Fruit fly (Drosophila melanogaster): ENCODE data around the gene Qtzl.

Qtzl gene

dm6 chr2L:12004211-12004979 lies 8.9 kb downstream of the Qtzl start (continued):
- TF ChIP-seq CG7963 (GFP tag; IDR thresholded peaks at IDR 0.05; ENCODE audit: partially characterized antibody) (no peak), gro (GFP tag; optimal IDR thresholded peaks at IDR 0.05) (peak; percentile 42), CG17612 (GFP tag; IDR thresholded peaks at IDR 0.05) (no peak), Kr (GFP tag; optimal IDR thresholded peaks at IDR 0.05) (peak; percentile 89), gsb (GFP tag; IDR thresholded peaks at IDR 0.05) (no peak), fu2 (GFP tag; optimal IDR thresholded peaks at IDR 0.05) (no peak), Adf1 (GFP tag; IDR thresholded peaks at IDR 0.05) (no peak), dan (GFP tag; IDR thresholded peaks at IDR 0.05) (no peak), HmgZ (tag; optimal IDR thresholded peaks at IDR 0.05) (peak; percentile 56), CG10366 (GFP tag; IDR thresholded peaks at IDR 0.05) (no peak), CG4854 (GFP tag; optimal IDR thresholded peaks at IDR 0.05) (peak; percentile 45), prd (optimal IDR thresholded peaks at IDR 0.05) (no peak), prd (GFP tag; IDR thresholded peaks at IDR 0.05) (no peak), dpn (GFP tag; optimal IDR thresholded peaks at IDR 0.05) (peak; percentile 33 to 50), crol (GFP tag; IDR thresholded peaks at IDR 0.05) (no peak), zf30C (GFP tag; optimal IDR thresholded peaks at IDR 0.05) (no peak), mam (GFP tag; optimal IDR thresholded peaks at IDR 0.05) (peak; percentile 30), nom (GFP tag; optimal IDR thresholded peaks at IDR 0.05) (no peak), abd-A (tag; optimal IDR thresholded peaks at IDR 0.05) (peak; percentile 97), Nf-YC (tag; optimal IDR thresholded peaks at IDR 0.05) (no peak), CG7271 (tag; optimal IDR thresholded peaks at IDR 0.05) (no peak), unc-4 (GFP tag; IDR thresholded peaks at IDR 0.05; ENCODE audit: partially characterized antibody) (no peak), gem (tag; optimal IDR thresholded peaks at IDR 0.05) (peak; percentile 77), Bgb (GFP tag; IDR thresholded peaks at IDR 0.05; ENCODE audit: partially characterized antibody) (no peak), ci (GFP tag; IDR thresholded peaks at IDR 0.05) (no peak), Doc2 (GFP tag; IDR thresholded peaks at IDR 0.05) (no peak), Oli (tag; optimal IDR thresholded peaks at IDR 0.05) (no peak), cg (GFP tag; optimal IDR thresholded peaks at IDR 0.05) (peak; percentile 60), HHEX (GFP tag; optimal IDR thresholded peaks at IDR 0.05) (peak; percentile 79), CG34422 (GFP tag; IDR thresholded peaks at IDR 0.05) (no peak), fru (optimal IDR thresholded peaks at IDR 0.05) (no peak), CG15011 (GFP tag; optimal IDR thresholded peaks at IDR 0.05) (peak; percentile 55), CG6175 (GFP tag; IDR thresholded peaks at IDR 0.05) (no peak), CG10431 (GFP tag; optimal IDR thresholded peaks at IDR 0.05) (peak; percentile 96), Dll (GFP tag; IDR thresholded peaks at IDR 0.05; ENCODE audit: partially characterized antibody) (no peak), CG4424 (GFP tag; optimal IDR thresholded peaks at IDR 0.05) (peak; percentile 41), CG17568 (GFP tag; optimal IDR thresholded peaks at IDR 0.05) (peak; percentile 94), oc (tag; optimal IDR thresholded peaks at IDR 0.05) (no peak), CG15073 (GFP tag; optimal IDR thresholded peaks at IDR 0.05) (no peak), cwo (GFP tag; optimal IDR thresholded peaks at IDR 0.05) (peak; percentile 47), CG11398 (GFP tag; optimal IDR thresholded peaks at IDR 0.05) (peak; percentile 86), CG30020 (tag; optimal IDR thresholded peaks at IDR 0.05) (no peak), CG3995 (GFP tag; optimal IDR thresholded peaks at IDR 0.05) (peak; percentile 4), insv (GFP tag; optimal IDR thresholded peaks at IDR 0.05) (no peak), pfk (GFP tag; optimal IDR thresholded peaks at IDR 0.05) (peak; percentile 68), CG2202 (tag; optimal IDR thresholded peaks at IDR 0.05) (peak; percentile 88), CG2129 (GFP tag; IDR thresholded peaks at IDR 0.05; ENCODE audit: partially characterized antibody) (no peak), CG10209 (GFP tag; optimal IDR thresholded peaks at IDR 0.05) (peak; percentile 84), klu (GFP tag; IDR thresholded peaks at IDR 0.05) (no peak), CG4707 (GFP tag; optimal IDR thresholded peaks at IDR 0.05) (peak; percentile 88)

All from whole organism, embryonic.